Fruit fly (Drosophila melanogaster): Measurements from ENCODE around the gene CG2247.

- TF ChIP-seq CG8478 (optimal IDR thresholded peaks at IDR 0.05) (no peak), CTCF (optimal IDR thresholded peaks at IDR 0.05) (peak; percentile 63 to 71)
Observed at dm6 chrX:11643227-11643626, 31.8 kb upstream of the CG2247 start.

Data from S2 (cell line).